Fruit fly (Drosophila melanogaster) whole organism, embryonic: ENCODE measurements around the gene CG9717.
A peak's percentile ranks its signal among the peaks of the same experiment; 100 is the strongest.

Source experiments
- Antp ChIP-seq: fragments of 200-800 bp; sonication (Bioruptor generic); optimal IDR thresholded peaks from 3 replicates; lab custom pipeline; 2016; ENCODE audit warnings: missing biosample characterization, missing genetic modification characterization
- B-H1 ChIP-seq: fragments of 200-800 bp; sonication (Bioruptor generic); IDR thresholded peaks from 3 replicates; pipeline ENCODE4 v1.3.6; 2022; ENCODE audit warnings: missing biosample characterization, missing genetic modification characterization
- Bteb2 ChIP-seq: fragments of 200-800 bp; sonication (Bioruptor generic); optimal IDR thresholded peaks from 2 replicates; lab custom pipeline; 2016; ENCODE audit warnings: missing biosample characterization, missing genetic modification characterization
- CG10274 ChIP-seq: fragments of 200-800 bp; sonication (Bioruptor generic); optimal IDR thresholded peaks from 3 replicates; lab custom pipeline; 2017; ENCODE audit warnings: missing biosample characterization, mild to moderate bottlenecking, missing genetic modification characterization
- CG10366 ChIP-seq: fragments of 200-800 bp; sonication (Bioruptor generic); IDR thresholded peaks from 2 replicates; pipeline ENCODE4 v1.3.6; 2022; ENCODE audit warnings: missing biosample characterization, missing genetic modification characterization
- CG10959 ChIP-seq: fragments of 200-800 bp; sonication (Bioruptor generic); IDR thresholded peaks from 2 replicates; pipeline ENCODE4 v1.3.6; 2022; ENCODE audit warnings: missing biosample characterization, missing genetic modification characterization
- CG11504 ChIP-seq: fragments of 200-800 bp; sonication (Bioruptor generic); optimal IDR thresholded peaks from 3 replicates; lab custom pipeline; 2019; ENCODE audit warnings: missing biosample characterization, mild to moderate bottlenecking, missing genetic modification characterization, moderate library complexity
- CG11695 ChIP-seq: fragments of 200-800 bp; sonication (Bioruptor generic); IDR thresholded peaks from 3 replicates; pipeline ENCODE4 v1.3.6; 2022; ENCODE audit warnings: missing biosample characterization, missing genetic modification characterization
- CG12155 ChIP-seq: fragments of 200-800 bp; sonication (Bioruptor generic); optimal IDR thresholded peaks from 3 replicates; lab custom pipeline; 2016; ENCODE audit warnings: missing biosample characterization, missing genetic modification characterization
- CG1233 ChIP-seq: fragments of 200-800 bp; sonication (Bioruptor generic); optimal IDR thresholded peaks from 4 replicates; lab custom pipeline; 2018; ENCODE audit warnings: missing biosample characterization, mild to moderate bottlenecking, missing genetic modification characterization
- CG12942 ChIP-seq: fragments of 200-800 bp; sonication (Bioruptor generic); optimal IDR thresholded peaks from 3 replicates; lab custom pipeline; 2016; ENCODE audit warnings: missing biosample characterization, missing genetic modification characterization
- CG14014 ChIP-seq: fragments of 200-800 bp; sonication (Bioruptor generic); IDR thresholded peaks from 2 replicates; pipeline ENCODE4 v1.3.6; 2022; ENCODE audit warnings: missing biosample characterization, missing genetic modification characterization
- CG1529 ChIP-seq: fragments of 200-800 bp; sonication (Bioruptor generic); optimal IDR thresholded peaks from 3 replicates; lab custom pipeline; 2018; ENCODE audit warnings: missing biosample characterization, missing genetic modification characterization
- CG3281 ChIP-seq: fragments of 200-800 bp; sonication (Bioruptor generic); optimal IDR thresholded peaks from 3 replicates; lab custom pipeline; 2017; ENCODE audit warnings: missing biosample characterization, mild to moderate bottlenecking, missing genetic modification characterization
- CG34376 ChIP-seq: fragments of 200-800 bp; sonication (Bioruptor generic); optimal IDR thresholded peaks from 2 replicates; lab custom pipeline; 2018; ENCODE audit warnings: missing biosample characterization, mild to moderate bottlenecking, missing genetic modification characterization
- CG3995 ChIP-seq: fragments of 200-800 bp; sonication (Bioruptor generic); optimal IDR thresholded peaks from 3 replicates; lab custom pipeline; 2016; ENCODE audit warnings: missing biosample characterization, missing genetic modification characterization
- CG4424 ChIP-seq: fragments of 200-800 bp; sonication (Bioruptor generic); optimal IDR thresholded peaks from 3 replicates; lab custom pipeline; 2016; ENCODE audit warnings: missing biosample characterization, missing genetic modification characterization
- CG6254 ChIP-seq: fragments of 200-800 bp; sonication (Bioruptor generic); optimal IDR thresholded peaks from 3 replicates; lab custom pipeline; 2017; ENCODE audit warnings: mild to moderate bottlenecking, missing biosample characterization, missing genetic modification reagents, missing genetic modification characterization
- CG7745 ChIP-seq: fragments of 200-800 bp; sonication (Bioruptor generic); optimal IDR thresholded peaks from 2 replicates; lab custom pipeline; 2018; ENCODE audit warnings: missing biosample characterization, mild to moderate bottlenecking, missing genetic modification characterization, moderate library complexity
- CG8290 ChIP-seq, 3 experiments: fragments of 200-800 bp; sonication (Bioruptor generic); optimal IDR thresholded peaks; 2 replicates each; lab custom pipeline; 2016 to 2019; ENCODE audit warnings: missing biosample characterization in 3 of 3, missing genetic modification characterization in 3 of 3, mild to moderate bottlenecking in 2 of 3, moderate library complexity in 1 of 3
- CG8478 ChIP-seq: fragments of >200 bp; optimal IDR thresholded peaks from 2 replicates; lab custom pipeline; 2018
- Camta ChIP-seq: fragments of 200-800 bp; sonication (Bioruptor generic); optimal IDR thresholded peaks from 2 replicates; lab custom pipeline; 2016; ENCODE audit warnings: missing biosample characterization, missing genetic modification characterization
- D ChIP-seq, 2 experiments: fragments of 200-800 bp in 1 of 2; fragments of >200 bp in 1 of 2; sonication (Bioruptor generic) in 1 of 2; optimal IDR thresholded peaks; 2 replicates in 1 of 2; 3 replicates in 1 of 2; lab custom pipeline; 2017; ENCODE audit warnings: mild to moderate bottlenecking in 1 of 2, missing biosample characterization in 1 of 2, missing genetic modification characterization in 1 of 2, missing genetic modification reagents in 1 of 2
- Dbx ChIP-seq: fragments of 200-800 bp; sonication (Bioruptor generic); IDR thresholded peaks from 3 replicates; pipeline ENCODE4 v1.3.6; 2022; ENCODE audit warnings: missing biosample characterization, missing genetic modification characterization
- Kr ChIP-seq: fragments of 200-800 bp; sonication (Bioruptor generic); optimal IDR thresholded peaks from 2 replicates; lab custom pipeline; 2017; ENCODE audit warnings: missing biosample characterization, mild to moderate bottlenecking, missing genetic modification characterization
- NFAT ChIP-seq: fragments of 200-800 bp; sonication (Bioruptor generic); IDR thresholded peaks from 2 replicates; pipeline ENCODE4 v1.3.6; 2022; ENCODE audit warnings: missing biosample characterization, missing genetic modification characterization
- Sin3A ChIP-seq: fragments of >200 bp; optimal IDR thresholded peaks from 2 replicates; lab custom pipeline; 2018
- Spps ChIP-seq: fragments of 200-800 bp; sonication (Bioruptor generic); optimal IDR thresholded peaks from 2 replicates; lab custom pipeline; 2018; ENCODE audit warnings: missing biosample characterization, mild to moderate bottlenecking, missing genetic modification characterization
- Trl ChIP-seq, 3 experiments: fragments of >200 bp in 2 of 3; fragments of 200-800 bp in 1 of 3; sonication (Bioruptor generic) in 1 of 3; optimal IDR thresholded peaks; 2 replicates in 1 of 3; 3 replicates in 2 of 3; lab custom pipeline; 2016 to 2017; ENCODE audit warnings: missing biosample characterization in 1 of 3, missing genetic modification characterization in 1 of 3
- Xbp1 ChIP-seq: fragments of 200-800 bp; sonication (Bioruptor generic); optimal IDR thresholded peaks from 3 replicates; lab custom pipeline; 2016; ENCODE audit warnings: missing biosample characterization, mild to moderate bottlenecking, missing genetic modification characterization
- ab ChIP-seq: fragments of 200-800 bp; sonication (Bioruptor generic); optimal IDR thresholded peaks from 2 replicates; lab custom pipeline; 2016; ENCODE audit warnings: missing biosample characterization, missing genetic modification characterization
- crc ChIP-seq: fragments of 200-800 bp; sonication (Bioruptor generic); optimal IDR thresholded peaks from 2 replicates; lab custom pipeline; 2016; ENCODE audit warnings: missing biosample characterization, missing genetic modification characterization
- exex ChIP-seq: fragments of 200-800 bp; sonication (Bioruptor generic); optimal IDR thresholded peaks from 4 replicates; lab custom pipeline; 2018; ENCODE audit warnings: missing biosample characterization, mild to moderate bottlenecking, missing genetic modification characterization, moderate library complexity
- fd96Cb ChIP-seq: fragments of 200-800 bp; sonication (Bioruptor generic); optimal IDR thresholded peaks from 2 replicates; lab custom pipeline; 2018; ENCODE audit warnings: missing biosample characterization, mild to moderate bottlenecking, missing genetic modification characterization, moderate library complexity
- gce ChIP-seq: fragments of 200-800 bp; sonication (Bioruptor generic); IDR thresholded peaks from 3 replicates; pipeline ENCODE4 v1.3.6; 2022; ENCODE audit warnings: missing biosample characterization, missing genetic modification characterization
- gsb ChIP-seq: fragments of 200-800 bp; sonication (Bioruptor generic); IDR thresholded peaks from 2 replicates; pipeline ENCODE4 v1.3.6; 2022; ENCODE audit warnings: missing biosample characterization, missing genetic modification characterization
- kay ChIP-seq: fragments of 200-800 bp; sonication (Bioruptor generic); optimal IDR thresholded peaks from 2 replicates; lab custom pipeline; 2016; ENCODE audit warnings: missing biosample characterization, missing genetic modification characterization
- mld ChIP-seq: fragments of 200-800 bp; sonication (Bioruptor generic); IDR thresholded peaks from 3 replicates; pipeline ENCODE4 v1.3.6; 2022; ENCODE audit warnings: missing biosample characterization, missing genetic modification characterization; ENCODE audit not compliant: partially characterized antibody
- nau ChIP-seq: fragments of 200-800 bp; sonication (Bioruptor generic); optimal IDR thresholded peaks from 3 replicates; lab custom pipeline; 2017; ENCODE audit warnings: missing biosample characterization, mild to moderate bottlenecking, missing genetic modification characterization, missing genetic modification reagents
- nerfin-2 ChIP-seq: fragments of 200-800 bp; sonication (Bioruptor generic); IDR thresholded peaks from 2 replicates; pipeline ENCODE4 v1.3.6; 2022; ENCODE audit warnings: missing biosample characterization, missing genetic modification characterization; ENCODE audit not compliant: partially characterized antibody
- org-1 ChIP-seq: fragments of 200-800 bp; sonication (Bioruptor generic); optimal IDR thresholded peaks from 2 replicates; lab custom pipeline; 2017; ENCODE audit warnings: missing biosample characterization, missing genetic modification characterization
- peb ChIP-seq: fragments of 200-800 bp; sonication (Bioruptor generic); IDR thresholded peaks from 2 replicates; pipeline ENCODE4 v1.3.6; 2022; ENCODE audit warnings: missing biosample characterization, missing genetic modification characterization
- sc ChIP-seq, 3 experiments: fragments of >200 bp in 2 of 3; fragments of 200-800 bp in 1 of 3; sonication (Bioruptor generic) in 1 of 3; optimal IDR thresholded peaks; 2 replicates in 2 of 3; 3 replicates in 1 of 3; lab custom pipeline; 2017; ENCODE audit warnings: mild to moderate bottlenecking in 1 of 3, missing biosample characterization in 1 of 3, missing genetic modification characterization in 1 of 3, missing genetic modification reagents in 1 of 3
- slou ChIP-seq: fragments of 200-800 bp; sonication (Bioruptor generic); optimal IDR thresholded peaks from 3 replicates; lab custom pipeline; 2016; ENCODE audit warnings: missing biosample characterization, missing genetic modification characterization
- sna ChIP-seq: fragments of 200-800 bp; sonication (Bioruptor generic); IDR thresholded peaks from 2 replicates; pipeline ENCODE4 v1.3.6; 2022; ENCODE audit warnings: missing biosample characterization, missing genetic modification characterization; ENCODE audit not compliant: partially characterized antibody
- sqz ChIP-seq: fragments of 200-800 bp; sonication (Bioruptor generic); optimal IDR thresholded peaks from 3 replicates; lab custom pipeline; 2018; ENCODE audit warnings: missing biosample characterization, mild to moderate bottlenecking, missing genetic modification characterization
- sug ChIP-seq: fragments of 200-800 bp; optimal IDR thresholded peaks from 2 replicates; lab custom pipeline; 2019; ENCODE audit warnings: missing biosample characterization, mild to moderate bottlenecking, missing genetic modification characterization, moderate library complexity
- tx ChIP-seq: fragments of 200-800 bp; sonication (Bioruptor generic); optimal IDR thresholded peaks from 2 replicates; lab custom pipeline; 2016; ENCODE audit warnings: missing biosample characterization, missing genetic modification characterization

CG9717 gene

DNA sequence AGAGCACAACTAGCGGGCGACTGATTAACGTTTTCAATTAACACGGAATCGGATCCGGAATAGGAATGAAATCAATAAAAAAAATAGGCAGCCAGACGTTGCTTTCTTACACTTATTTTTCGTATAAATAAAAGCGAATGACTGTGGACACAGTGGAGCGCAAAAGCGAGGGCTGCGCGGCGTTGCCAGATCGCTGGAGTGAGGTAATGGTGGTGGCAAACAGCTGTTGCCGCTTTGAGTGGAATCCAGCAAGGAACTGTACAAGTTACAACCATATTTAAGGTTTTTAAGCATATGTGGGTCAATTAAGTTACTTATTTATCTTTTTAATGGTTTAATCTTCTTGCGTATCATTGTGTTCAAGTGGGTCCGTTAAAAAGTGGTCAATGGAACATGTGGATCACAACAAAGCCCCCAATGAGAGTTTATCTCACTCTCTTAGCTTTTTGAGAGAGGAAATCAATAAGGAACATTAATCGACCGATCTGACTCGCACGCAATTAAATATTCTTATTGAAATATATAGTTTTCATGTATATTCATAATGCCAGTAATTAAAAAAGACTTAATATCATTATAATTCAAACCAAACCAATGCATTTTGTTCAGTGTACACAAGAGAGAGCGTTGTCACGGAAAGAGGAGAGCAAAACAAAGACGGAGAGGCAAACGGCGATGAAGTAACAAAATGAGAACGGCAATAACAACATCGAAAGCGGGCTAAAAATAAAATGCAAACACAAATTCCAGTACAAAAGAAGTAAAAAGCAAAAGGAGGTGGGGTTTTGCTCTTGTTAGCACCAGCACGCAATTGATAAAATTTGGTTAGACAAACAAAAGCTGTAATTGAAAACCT is 13.3 kb upstream of the CG9717 start (continued):
- peak; percentile 70 for TF ChIP-seq slou (GFP tag; lab: Kevin White, UChicago)
- no peak for TF ChIP-seq CG8478 (lab: Kevin White, UChicago)
- peak; percentile 87 for TF ChIP-seq Camta (GFP tag; lab: Kevin White, UChicago)
- TF ChIP-seq ab (GFP tag; lab: Kevin White, UChicago) = no peak
- no peak for TF ChIP-seq D (optimal IDR thresholded peaks at IDR 0.05; lab: Kevin White, UChicago)
- peak; percentile 88 for TF ChIP-seq D (GFP tag; optimal IDR thresholded peaks at IDR 0.05; lab: Kevin White, UChicago)
- peak; percentile 55 for TF ChIP-seq CG34376
- TF ChIP-seq CG7745 (tag; lab: Kevin White, UChicago) = no peak
- peak; percentile 79 for TF ChIP-seq CG8290 (GFP tag; optimal IDR thresholded peaks at IDR 0.05; lab: Kevin White, UChicago)
- peak in 1 of 2 experiments; percentile 80 for TF ChIP-seq CG8290 (tag; optimal IDR thresholded peaks at IDR 0.05; lab: Kevin White, UChicago)
- TF ChIP-seq CG11695 (GFP tag; lab: Robert Waterston, UW) = peak; percentile 95
- peak; percentile 93 for TF ChIP-seq CG10366 (GFP tag; lab: Robert Waterston, UW)
- peak; percentile 31 for TF ChIP-seq exex (tag; lab: Kevin White, UChicago)
- TF ChIP-seq crc (GFP tag; lab: Kevin White, UChicago) = peak; percentile 85
- TF ChIP-seq CG10959 (GFP tag; lab: Robert Waterston, UW) = peak; percentile 81
- peak; percentile 92 for TF ChIP-seq Dbx (GFP tag; lab: Robert Waterston, UW)
- TF ChIP-seq CG1233 (GFP tag; lab: Kevin White, UChicago) = peak; percentile 85
- TF ChIP-seq Bteb2 = peak; percentile 84
- peak; percentile 83 for TF ChIP-seq CG12155 (GFP tag; lab: Kevin White, UChicago)
- peak; percentile 75 for TF ChIP-seq sug
- peak; percentile 92 for TF ChIP-seq CG3281
- peak; percentile 88 for TF ChIP-seq CG6254 (GFP tag; lab: Kevin White, UChicago)
- no peak for TF ChIP-seq nerfin-2 (GFP tag; lab: Robert Waterston, UW)
- TF ChIP-seq mld (GFP tag; lab: Robert Waterston, UW) = no peak
- peak; percentile 88 for TF ChIP-seq org-1 (GFP tag; lab: Kevin White, UChicago)
- TF ChIP-seq Spps (tag; lab: Kevin White, UChicago) = peak; percentile 88
- peak; percentile 92 for TF ChIP-seq gce (GFP tag; lab: Robert Waterston, UW)
- TF ChIP-seq Trl (optimal IDR thresholded peaks at IDR 0.05; lab: Kevin White, UChicago) = peak; percentile 81 to 97
- TF ChIP-seq Trl (GFP tag; optimal IDR thresholded peaks at IDR 0.05; lab: Kevin White, UChicago) = peak; percentile 88
- TF ChIP-seq gsb (GFP tag; lab: Robert Waterston, UW) = peak; percentile 85
- TF ChIP-seq Kr (GFP tag; lab: Kevin White, UChicago) = no peak
- TF ChIP-seq CG14014 (GFP tag; lab: Robert Waterston, UW) = peak; percentile 93
- TF ChIP-seq CG3995 (GFP tag; lab: Kevin White, UChicago) = peak; percentile 63
- peak; percentile 95 for TF ChIP-seq B-H1 (GFP tag; lab: Robert Waterston, UW)
- TF ChIP-seq CG11504 (tag; lab: Kevin White, UChicago) = peak; percentile 90
- TF ChIP-seq sna (GFP tag; lab: Robert Waterston, UW) = no peak
- TF ChIP-seq NFAT (GFP tag; lab: Robert Waterston, UW) = peak; percentile 95
- TF ChIP-seq CG12942 = peak; percentile 82
- no peak for TF ChIP-seq Sin3A (lab: Kevin White, UChicago)
- TF ChIP-seq Xbp1 (GFP tag; lab: Kevin White, UChicago) = peak; percentile 90
- peak; percentile 44 for TF ChIP-seq sqz (GFP tag; lab: Kevin White, UChicago)
- TF ChIP-seq peb (GFP tag; lab: Robert Waterston, UW) = peak; percentile 86
- peak; percentile 72 for TF ChIP-seq Antp (GFP tag; lab: Kevin White, UChicago)
- TF ChIP-seq CG10274 (GFP tag; lab: Kevin White, UChicago) = peak; percentile 67
- TF ChIP-seq tx = peak; percentile 84
- peak; percentile 86 for TF ChIP-seq fd96Cb (tag; lab: Kevin White, UChicago)
- peak; percentile 80 for TF ChIP-seq CG1529 (GFP tag; lab: Kevin White, UChicago)
- TF ChIP-seq sc (optimal IDR thresholded peaks at IDR 0.05; lab: Kevin White, UChicago) = no peak
- peak; percentile 80 for TF ChIP-seq sc (GFP tag; optimal IDR thresholded peaks at IDR 0.05; lab: Kevin White, UChicago)
- peak; percentile 83 for TF ChIP-seq kay (GFP tag; lab: Kevin White, UChicago)
- peak; percentile 93 for TF ChIP-seq CG4424 (GFP tag; lab: Kevin White, UChicago)
- peak; percentile 87 for TF ChIP-seq nau
